Fruit fly (Drosophila melanogaster) whole organism, embryonic: ENCODE data around the gene Cks85A.
A peak's percentile ranks its signal among the peaks of the same experiment; 100 is the strongest.

ENCODE experiments used
- Atf3 ChIP-seq: fragments of 200-800 bp; sonication (Bioruptor generic); optimal IDR thresholded peaks from 3 replicates; lab custom pipeline; 2016; ENCODE audit warnings: missing biosample characterization, missing genetic modification characterization
- Atf6 ChIP-seq: fragments of 200-800 bp; sonication (Bioruptor generic); IDR thresholded peaks from 2 replicates; pipeline ENCODE4 v1.3.6; 2022; ENCODE audit warnings: missing biosample characterization, missing genetic modification characterization
- B-H2 ChIP-seq: fragments of 200-800 bp; sonication (Bioruptor generic); optimal IDR thresholded peaks from 2 replicates; lab custom pipeline; 2018; ENCODE audit warnings: missing biosample characterization, mild to moderate bottlenecking, missing genetic modification characterization
- CG10654 ChIP-seq: fragments of 200-800 bp; sonication (Bioruptor generic); optimal IDR thresholded peaks from 2 replicates; lab custom pipeline; 2016; ENCODE audit warnings: missing biosample characterization, missing genetic modification characterization
- CG10979 ChIP-seq: fragments of 200-800 bp; sonication (Bioruptor generic); optimal IDR thresholded peaks from 2 replicates; lab custom pipeline; 2018; ENCODE audit warnings: missing biosample characterization, mild to moderate bottlenecking, missing genetic modification characterization, moderate library complexity
- CG1529 ChIP-seq: fragments of 200-800 bp; sonication (Bioruptor generic); optimal IDR thresholded peaks from 3 replicates; lab custom pipeline; 2018; ENCODE audit warnings: missing biosample characterization, missing genetic modification characterization
- CG15696 ChIP-seq: fragments of 200-800 bp; sonication (Bioruptor generic); optimal IDR thresholded peaks from 2 replicates; lab custom pipeline; 2019; ENCODE audit warnings: missing biosample characterization, mild to moderate bottlenecking, missing genetic modification characterization, moderate library complexity
- CG1647 ChIP-seq: fragments of 200-800 bp; sonication (Bioruptor generic); optimal IDR thresholded peaks from 3 replicates; lab custom pipeline; 2016; ENCODE audit warnings: missing biosample characterization, missing genetic modification characterization
- CG17186 ChIP-seq: fragments of 200-800 bp; sonication (Bioruptor generic); optimal IDR thresholded peaks from 3 replicates; lab custom pipeline; 2017; ENCODE audit warnings: missing biosample characterization, missing genetic modification reagents, missing genetic modification characterization
- CG17328 ChIP-seq: fragments of 200-800 bp; sonication (Bioruptor generic); IDR thresholded peaks from 2 replicates; pipeline ENCODE4 v1.3.6; 2022; ENCODE audit warnings: missing biosample characterization, missing genetic modification characterization
- CG17568 ChIP-seq: fragments of 200-800 bp; sonication (Bioruptor generic); optimal IDR thresholded peaks from 2 replicates; lab custom pipeline; 2018; ENCODE audit warnings: missing biosample characterization, mild to moderate bottlenecking, missing genetic modification characterization, moderate library complexity
- CG18262 ChIP-seq: fragments of 200-800 bp; optimal IDR thresholded peaks from 3 replicates; lab custom pipeline; 2019; ENCODE audit warnings: missing biosample characterization, mild to moderate bottlenecking, missing genetic modification characterization, moderate library complexity
- CG18599 ChIP-seq: fragments of 200-800 bp; sonication (Bioruptor generic); optimal IDR thresholded peaks from 3 replicates; lab custom pipeline; 2017; ENCODE audit warnings: missing biosample characterization, missing genetic modification characterization, mild to moderate bottlenecking, moderate library complexity, missing genetic modification reagents
- CG2875 ChIP-seq: fragments of 200-800 bp; sonication (Bioruptor generic); optimal IDR thresholded peaks from 2 replicates; lab custom pipeline; 2017; ENCODE audit warnings: missing biosample characterization, mild to moderate bottlenecking, missing genetic modification characterization, missing genetic modification reagents
- CG3726 ChIP-seq: fragments of 200-800 bp; sonication (Bioruptor generic); IDR thresholded peaks from 3 replicates; pipeline ENCODE4, ENCODE4 v1.3.6; 2022; ENCODE audit warnings: missing biosample characterization, missing genetic modification characterization
- CG4282 ChIP-seq: fragments of 200-800 bp; sonication (Bioruptor generic); optimal IDR thresholded peaks from 2 replicates; lab custom pipeline; 2016; ENCODE audit warnings: missing biosample characterization, missing genetic modification characterization
- CG4617 ChIP-seq: fragments of 200-800 bp; sonication (Bioruptor generic); optimal IDR thresholded peaks from 3 replicates; lab custom pipeline; 2016; ENCODE audit warnings: missing biosample characterization, missing genetic modification characterization, borderline replicate concordance
- CG9932 ChIP-seq: fragments of 200-800 bp; sonication (Bioruptor generic); IDR thresholded peaks from 2 replicates; pipeline ENCODE4 v1.3.6; 2022; ENCODE audit warnings: missing biosample characterization, missing genetic modification characterization
- CoRest ChIP-seq: fragments of 200-800 bp; sonication (Bioruptor generic); optimal IDR thresholded peaks from 3 replicates; lab custom pipeline; 2018; ENCODE audit warnings: missing biosample characterization, mild to moderate bottlenecking, missing genetic modification characterization, moderate library complexity
- Hmx ChIP-seq: fragments of 200-800 bp; sonication (Bioruptor generic); optimal IDR thresholded peaks from 2 replicates; lab custom pipeline; 2016; ENCODE audit warnings: missing biosample characterization, missing genetic modification characterization
- Myb ChIP-seq: fragments of 200-800 bp; sonication (Bioruptor generic); optimal IDR thresholded peaks from 2 replicates; lab custom pipeline; 2016; ENCODE audit warnings: missing biosample characterization, missing genetic modification characterization
- Nf-YA ChIP-seq: fragments of 200-800 bp; sonication (Bioruptor generic); IDR thresholded peaks from 2 replicates; pipeline ENCODE4 v1.3.6; 2022; ENCODE audit warnings: missing biosample characterization, missing genetic modification characterization
- Spps ChIP-seq: fragments of 200-800 bp; sonication (Bioruptor generic); optimal IDR thresholded peaks from 2 replicates; lab custom pipeline; 2018; ENCODE audit warnings: missing biosample characterization, mild to moderate bottlenecking, missing genetic modification characterization
- Sry-β ChIP-seq: fragments of 200-800 bp; sonication (Bioruptor generic); optimal IDR thresholded peaks from 2 replicates; lab custom pipeline; 2018; ENCODE audit warnings: missing biosample characterization, mild to moderate bottlenecking, missing genetic modification characterization, moderate library complexity
- Stat92E ChIP-seq, 3 experiments: fragments of >200 bp in 2 of 3; fragments of 200-800 bp in 1 of 3; sonication (Bioruptor generic) in 1 of 3; optimal IDR thresholded peaks; 2 replicates each; lab custom pipeline; 2017 to 2019; ENCODE audit warnings: missing biosample characterization in 3 of 3, missing genetic modification characterization in 3 of 3, mild to moderate bottlenecking in 1 of 3, moderate library complexity in 1 of 3
- Tbp ChIP-seq: fragments of >200 bp; optimal IDR thresholded peaks from 2 replicates; lab custom pipeline; 2018; ENCODE audit warnings: missing biosample characterization, missing genetic modification characterization
- ac ChIP-seq: fragments of 200-800 bp; sonication (Bioruptor generic); optimal IDR thresholded peaks from 3 replicates; lab custom pipeline; 2017; ENCODE audit warnings: missing biosample characterization, mild to moderate bottlenecking, missing genetic modification characterization
- caup ChIP-seq: fragments of 200-800 bp; sonication (Bioruptor generic); optimal IDR thresholded peaks from 3 replicates; lab custom pipeline; 2017; ENCODE audit warnings: missing biosample characterization, mild to moderate bottlenecking, missing genetic modification characterization, moderate library complexity; ENCODE audit not compliant: severe bottlenecking
- chm ChIP-seq: fragments of 200-800 bp; sonication (Bioruptor generic); IDR thresholded peaks from 2 replicates; pipeline ENCODE4 v1.3.6; 2022; ENCODE audit warnings: missing biosample characterization, missing genetic modification characterization
- da ChIP-seq: fragments of 200-800 bp; sonication (Bioruptor generic); optimal IDR thresholded peaks from 2 replicates; lab custom pipeline; 2016; ENCODE audit warnings: missing biosample characterization, missing genetic modification characterization
- dan ChIP-seq: fragments of 200-800 bp; sonication (Bioruptor generic); IDR thresholded peaks from 2 replicates; pipeline ENCODE4 v1.3.6; 2022; ENCODE audit warnings: missing biosample characterization, missing genetic modification characterization
- disco-r ChIP-seq: fragments of 200-800 bp; sonication (Bioruptor generic); optimal IDR thresholded peaks from 2 replicates; lab custom pipeline; 2016; ENCODE audit warnings: missing biosample characterization, missing genetic modification characterization
- dm ChIP-seq: fragments of 200-800 bp; sonication (Bioruptor generic); optimal IDR thresholded peaks from 3 replicates; lab custom pipeline; 2016; ENCODE audit warnings: missing biosample characterization, missing genetic modification characterization
- exex ChIP-seq: fragments of 200-800 bp; sonication (Bioruptor generic); optimal IDR thresholded peaks from 4 replicates; lab custom pipeline; 2018; ENCODE audit warnings: missing biosample characterization, mild to moderate bottlenecking, missing genetic modification characterization, moderate library complexity
- gem ChIP-seq: fragments of 200-800 bp; sonication (Bioruptor generic); optimal IDR thresholded peaks from 2 replicates; lab custom pipeline; 2019; ENCODE audit warnings: missing biosample characterization, mild to moderate bottlenecking, missing genetic modification characterization, moderate library complexity
- grau ChIP-seq: fragments of 200-800 bp; optimal IDR thresholded peaks from 3 replicates; lab custom pipeline; 2019; ENCODE audit warnings: missing biosample characterization, mild to moderate bottlenecking, missing genetic modification characterization, moderate library complexity
- insv ChIP-seq, 2 experiments: fragments of 200-800 bp; sonication (Bioruptor generic); optimal IDR thresholded peaks; 3 replicates each; lab custom pipeline; 2016 to 2018; ENCODE audit warnings: missing biosample characterization in 2 of 2, missing genetic modification characterization in 2 of 2
- jing ChIP-seq: fragments of 200-800 bp; sonication (Bioruptor generic); optimal IDR thresholded peaks from 2 replicates; lab custom pipeline; 2018; ENCODE audit warnings: missing biosample characterization, mild to moderate bottlenecking, missing genetic modification characterization
- knrl ChIP-seq: fragments of 200-800 bp; sonication (Bioruptor generic); IDR thresholded peaks from 3 replicates; pipeline ENCODE4 v1.3.6; 2022; ENCODE audit warnings: missing biosample characterization, missing genetic modification characterization; ENCODE audit not compliant: partially characterized antibody
- lbe ChIP-seq: fragments of 200-800 bp; sonication (Bioruptor generic); optimal IDR thresholded peaks from 2 replicates; lab custom pipeline; 2016; ENCODE audit warnings: missing biosample characterization, mild to moderate bottlenecking, missing genetic modification characterization
- mam ChIP-seq: fragments of 200-800 bp; sonication (Bioruptor generic); optimal IDR thresholded peaks from 3 replicates; lab custom pipeline; 2016; ENCODE audit warnings: missing biosample characterization, missing genetic modification characterization
- nerfin-2 ChIP-seq: fragments of 200-800 bp; sonication (Bioruptor generic); IDR thresholded peaks from 2 replicates; pipeline ENCODE4 v1.3.6; 2022; ENCODE audit warnings: missing biosample characterization, missing genetic modification characterization; ENCODE audit not compliant: partially characterized antibody
- org-1 ChIP-seq: fragments of 200-800 bp; sonication (Bioruptor generic); optimal IDR thresholded peaks from 2 replicates; lab custom pipeline; 2017; ENCODE audit warnings: missing biosample characterization, missing genetic modification characterization
- prd ChIP-seq, 3 experiments: fragments of >200 bp in 2 of 3; fragments of 200-800 bp in 1 of 3; sonication (Bioruptor generic) in 1 of 3; optimal IDR thresholded peaks in 2 of 3; IDR thresholded peaks in 1 of 3; 2 replicates in 2 of 3; 3 replicates in 1 of 3; pipeline versions ENCODE4 v1.3.6 to Lab custom; 2017 to 2022; ENCODE audit warnings: missing biosample characterization in 1 of 3, missing genetic modification characterization in 1 of 3
- ro ChIP-seq: fragments of 200-800 bp; sonication (Bioruptor generic); IDR thresholded peaks from 2 replicates; pipeline ENCODE4 v1.3.6; 2022; ENCODE audit warnings: missing biosample characterization, missing genetic modification characterization
- shn ChIP-seq: fragments of 200-800 bp; sonication (Bioruptor generic); optimal IDR thresholded peaks from 3 replicates; lab custom pipeline; 2016; ENCODE audit warnings: missing biosample characterization, missing genetic modification characterization
- sisA ChIP-seq: fragments of 200-800 bp; sonication (Bioruptor generic); IDR thresholded peaks from 2 replicates; pipeline ENCODE4 v1.3.6; 2022; ENCODE audit warnings: missing biosample characterization, missing genetic modification characterization
- slbo ChIP-seq: fragments of 200-800 bp; sonication (Bioruptor generic); IDR thresholded peaks from 2 replicates; pipeline ENCODE4 v1.3.6; 2022; ENCODE audit warnings: missing biosample characterization, missing genetic modification characterization
- vfl ChIP-seq: fragments of 200-800 bp; sonication (Bioruptor generic); optimal IDR thresholded peaks from 2 replicates; lab custom pipeline; 2016; ENCODE audit warnings: missing biosample characterization, missing genetic modification characterization
- wdn ChIP-seq: fragments of 200-800 bp; sonication (Bioruptor generic); IDR thresholded peaks from 2 replicates; pipeline ENCODE4 v1.3.6; 2022; ENCODE audit warnings: missing biosample characterization, missing genetic modification characterization
- z ChIP-seq: fragments of 200-800 bp; sonication (Bioruptor generic); IDR thresholded peaks from 3 replicates; pipeline ENCODE4 v1.3.6; 2022; ENCODE audit warnings: missing biosample characterization, missing genetic modification characterization

The Cks85A gene

dm6 chr3R:8673803-8674234, 44.4 kb downstream of the Cks85A start, which contains the start of gene mRpL19 (continued):
- TF ChIP-seq prd (optimal IDR thresholded peaks at IDR 0.05; lab: Kevin White, UChicago): no peak
- TF ChIP-seq prd (GFP tag; IDR thresholded peaks at IDR 0.05; lab: Robert Waterston, UW): no peak
- no peak for TF ChIP-seq ac (GFP tag; lab: Kevin White, UChicago)
- no peak for TF ChIP-seq ro (GFP tag; lab: Robert Waterston, UW)
- no peak for TF ChIP-seq CG3726 (GFP tag; lab: Robert Waterston, UW)
- TF ChIP-seq z: no peak
- no peak for TF ChIP-seq sisA (GFP tag; lab: Robert Waterston, UW)
- no peak for TF ChIP-seq shn
- no peak for TF ChIP-seq Spps
- TF ChIP-seq CG1647 (GFP tag; lab: Kevin White, UChicago): no peak
- TF ChIP-seq CG18599 (GFP tag; lab: Kevin White, UChicago): peak; percentile 71
- no peak for TF ChIP-seq Nf-YA (GFP tag; lab: Robert Waterston, UW)
- no peak for TF ChIP-seq Myb (GFP tag; lab: Kevin White, UChicago)
- peak; percentile 49 for TF ChIP-seq CG17568 (GFP tag; lab: Kevin White, UChicago)
- no peak for TF ChIP-seq CG9932
- TF ChIP-seq gem: peak; percentile 70
- TF ChIP-seq CG2875: no peak
- TF ChIP-seq knrl (GFP tag; lab: Robert Waterston, UW): peak; percentile 26; the same call in 1 of the 3 replicates
- TF ChIP-seq caup (GFP tag; lab: Kevin White, UChicago): peak; percentile 0
- no peak for TF ChIP-seq CG1529 (GFP tag; lab: Kevin White, UChicago)
- no peak for TF ChIP-seq jing (GFP tag; lab: Kevin White, UChicago)
- no peak for TF ChIP-seq disco-r (GFP tag; lab: Kevin White, UChicago)
- peak; percentile 40; the same call in 1 of the 2 replicates for TF ChIP-seq nerfin-2 (GFP tag; lab: Robert Waterston, UW)
- TF ChIP-seq CG4282 (GFP tag; lab: Kevin White, UChicago): no peak
- no peak for TF ChIP-seq dm (GFP tag; lab: Kevin White, UChicago)
- no peak for TF ChIP-seq Sry-β (GFP tag; lab: Kevin White, UChicago)
- no peak for TF ChIP-seq org-1 (GFP tag; lab: Kevin White, UChicago)
- TF ChIP-seq Tbp (GFP tag; lab: Kevin White, UChicago): no peak
- peak; percentile 57 for TF ChIP-seq grau (tag; lab: Kevin White, UChicago)
- TF ChIP-seq lbe (GFP tag; lab: Kevin White, UChicago): peak; percentile 52
- no peak for TF ChIP-seq Stat92E (GFP tag; optimal IDR thresholded peaks at IDR 0.05; lab: Kevin White, UChicago)
- peak; percentile 56 for TF ChIP-seq B-H2
- peak; percentile 50 for TF ChIP-seq CG10979 (tag; lab: Kevin White, UChicago)
- TF ChIP-seq Atf6 (GFP tag; lab: Robert Waterston, UW): no peak
- TF ChIP-seq CG10654 (GFP tag; lab: Kevin White, UChicago): peak; percentile 10
- peak; percentile 73 for TF ChIP-seq exex
- peak; percentile 22 for TF ChIP-seq CG4617 (GFP tag; lab: Kevin White, UChicago)
- TF ChIP-seq Hmx (GFP tag; lab: Kevin White, UChicago): no peak
- TF ChIP-seq dan (GFP tag; lab: Robert Waterston, UW): no peak
- peak in 1 of 2 experiments; percentile 23 for TF ChIP-seq insv (GFP tag; optimal IDR thresholded peaks at IDR 0.05; lab: Kevin White, UChicago)
- no peak for TF ChIP-seq CG17328
- no peak for TF ChIP-seq CG17186 (GFP tag; lab: Kevin White, UChicago)
- no peak for TF ChIP-seq vfl (GFP tag; lab: Kevin White, UChicago)
- peak; percentile 64 for TF ChIP-seq CoRest (tag; lab: Kevin White, UChicago)
- TF ChIP-seq da: no peak
- TF ChIP-seq wdn: no peak
- no peak for TF ChIP-seq Atf3 (GFP tag; lab: Kevin White, UChicago)
- TF ChIP-seq slbo (GFP tag; lab: Robert Waterston, UW): peak; percentile 22; the same call in 1 of the 2 replicates
- no peak for TF ChIP-seq mam (GFP tag; lab: Kevin White, UChicago)
- no peak for TF ChIP-seq chm (GFP tag; lab: Robert Waterston, UW)
- peak; percentile 63 for TF ChIP-seq CG18262 (tag; lab: Kevin White, UChicago)
- peak; percentile 60 for TF ChIP-seq CG15696 (tag; lab: Kevin White, UChicago)
